Worm (Caenorhabditis elegans) whole organism, L1 larva: Measurements from ENCODE around the gene F07C6.4.

Source experiments
- C16A3.4 ChIP-seq: fragments of 150-350 bp; optimal IDR thresholded peaks from 2 replicates; lab custom pipeline; 2014; ENCODE audit warnings: missing biosample characterization, missing genetic modification characterization
- Y116A8C.19 ChIP-seq: sonication (generic microtip); optimal IDR thresholded peaks from 2 replicates; lab custom pipeline; 2016; ENCODE audit warnings: missing compliant biosample characterization, missing genetic modification characterization, borderline replicate concordance
- alr-1 ChIP-seq: fragments of 200-800 bp; sonication (Bioruptor generic); optimal IDR thresholded peaks from 2 replicates; lab custom pipeline; 2018; ENCODE audit warnings: borderline replicate concordance, mild to moderate bottlenecking, missing genetic modification characterization, missing compliant biosample characterization
- aly-2 ChIP-seq: fragments of 150-350 bp; optimal IDR thresholded peaks from 2 replicates; lab custom pipeline; 2014; ENCODE audit warnings: missing biosample characterization, missing genetic modification characterization
- ama-1 ChIP-seq: fragments of 150-350 bp; optimal IDR thresholded peaks from 2 replicates; lab custom pipeline; 2014
- ceh-63 ChIP-seq: fragments of 200-800 bp; sonication (Bioruptor generic); optimal IDR thresholded peaks from 2 replicates; lab custom pipeline; 2018; ENCODE audit warnings: mild to moderate bottlenecking, missing genetic modification characterization, missing compliant biosample characterization
- ceh-8 ChIP-seq: fragments of 200-800 bp; sonication (Bioruptor generic); optimal IDR thresholded peaks from 2 replicates; lab custom pipeline; 2018; ENCODE audit warnings: mild to moderate bottlenecking, missing genetic modification characterization, moderate library complexity, missing compliant biosample characterization
- dsc-1 ChIP-seq: sonication (generic microtip); optimal IDR thresholded peaks from 2 replicates; lab custom pipeline; 2016; ENCODE audit warnings: mild to moderate bottlenecking, missing genetic modification characterization, missing compliant biosample characterization
- efl-1 ChIP-seq, 4 experiments: fragments of 150-350 bp; optimal IDR thresholded peaks in 3 of 4; peaks in 1 of 4; 1 replicate in 1 of 4; 2 replicates in 3 of 4; lab custom pipeline; 2014; ENCODE audit warnings: missing biosample characterization in 2 of 4, missing genetic modification characterization in 2 of 4, missing genetic modification reagents in 2 of 4
- efl-3 ChIP-seq: fragments of 200-800 bp; sonication (Bioruptor generic); optimal IDR thresholded peaks from 2 replicates; lab custom pipeline; 2018; ENCODE audit warnings: mild to moderate bottlenecking, missing genetic modification characterization, missing compliant biosample characterization
- elt-2 ChIP-seq: sonication (generic microtip); optimal IDR thresholded peaks from 2 replicates; lab custom pipeline; 2016; ENCODE audit warnings: missing genetic modification characterization, mild to moderate bottlenecking, inconsistent platforms, missing compliant biosample characterization, missing genetic modification reagents
- elt-3 ChIP-seq, 6 experiments: fragments of 150-350 bp in 1 of 6; sonication (generic microtip); optimal IDR thresholded peaks; 2 replicates each; lab custom pipeline; 2017 to 2018; ENCODE audit warnings: missing biosample characterization in 6 of 6, missing genetic modification characterization in 6 of 6, inconsistent platforms in 1 of 6
- fkh-8 ChIP-seq: sonication (generic microtip); optimal IDR thresholded peaks from 2 replicates; lab custom pipeline; 2016; ENCODE audit warnings: mild to moderate bottlenecking, missing genetic modification characterization, missing compliant biosample characterization
- fos-1 ChIP-seq: fragments of 150-350 bp; optimal IDR thresholded peaks from 2 replicates; lab custom pipeline; 2014; ENCODE audit warnings: missing biosample characterization, missing genetic modification characterization
- isw-1 ChIP-seq: fragments of 200-800 bp; sonication (Bioruptor generic); IDR thresholded peaks from 2 replicates; pipeline ENCODE4 v1.3.6; 2022; ENCODE audit warnings: missing genetic modification characterization, missing compliant biosample characterization
- jun-1 ChIP-seq: fragments of 150-350 bp; optimal IDR thresholded peaks from 2 replicates; lab custom pipeline; 2014; ENCODE audit warnings: missing biosample characterization, missing genetic modification reagents, missing genetic modification characterization
- lin-13 ChIP-seq: fragments of 150-350 bp; optimal IDR thresholded peaks from 2 replicates; lab custom pipeline; 2014; ENCODE audit warnings: missing biosample characterization, missing genetic modification reagents, missing genetic modification characterization
- lin-14 ChIP-seq: fragments of 200-800 bp; sonication (Bioruptor generic); optimal IDR thresholded peaks from 2 replicates; lab custom pipeline; 2018; ENCODE audit warnings: mild to moderate bottlenecking, missing genetic modification characterization, moderate library complexity, missing compliant biosample characterization
- lin-35 ChIP-seq, 2 experiments: fragments of 150-350 bp; optimal IDR thresholded peaks; 2 replicates each; lab custom pipeline; 2014; ENCODE audit warnings: missing biosample characterization in 2 of 2, missing genetic modification characterization in 2 of 2, missing genetic modification reagents in 2 of 2
- lsy-2 ChIP-seq, 2 experiments: fragments of 150-350 bp; optimal IDR thresholded peaks; 2 replicates each; lab custom pipeline; 2014; ENCODE audit warnings: missing biosample characterization in 2 of 2, missing genetic modification characterization in 2 of 2
- mdl-1 ChIP-seq, 2 experiments: fragments of 150-350 bp; optimal IDR thresholded peaks; 2 replicates each; lab custom pipeline; 2014 to 2017; ENCODE audit warnings: missing biosample characterization in 2 of 2, missing genetic modification characterization in 2 of 2, inconsistent platforms in 1 of 2
- nhr-11 ChIP-seq: fragments of 150-350 bp; optimal IDR thresholded peaks from 2 replicates; lab custom pipeline; 2014; ENCODE audit warnings: missing biosample characterization, missing genetic modification characterization
- nhr-19 ChIP-seq: fragments of 200-800 bp; sonication (Bioruptor generic); conservative IDR thresholded peaks from 2 replicates; pipeline ENCODE4 v1.3.6; 2022; ENCODE audit warnings: missing genetic modification characterization, missing compliant biosample characterization
- nhr-20 ChIP-seq: sonication (generic microtip); optimal IDR thresholded peaks from 2 replicates; lab custom pipeline; 2016; ENCODE audit warnings: mild to moderate bottlenecking, missing genetic modification characterization, missing compliant biosample characterization
- nhr-28 ChIP-seq: fragments of 150-350 bp; optimal IDR thresholded peaks from 2 replicates; lab custom pipeline; 2014; ENCODE audit warnings: missing biosample characterization, missing genetic modification characterization
- nhr-71 ChIP-seq: sonication (generic microtip); optimal IDR thresholded peaks from 2 replicates; lab custom pipeline; 2016; ENCODE audit warnings: mild to moderate bottlenecking, missing genetic modification characterization, moderate library complexity, missing compliant biosample characterization
- nhr-76 ChIP-seq: sonication (generic microtip); optimal IDR thresholded peaks from 2 replicates; lab custom pipeline; 2017; ENCODE audit warnings: missing biosample characterization, missing genetic modification characterization
- nhr-77 ChIP-seq: fragments of 150-350 bp; optimal IDR thresholded peaks from 2 replicates; lab custom pipeline; 2014; ENCODE audit warnings: missing biosample characterization, missing genetic modification characterization
- nhr-90 ChIP-seq: sonication (generic microtip); optimal IDR thresholded peaks from 2 replicates; lab custom pipeline; 2016; ENCODE audit warnings: mild to moderate bottlenecking, missing genetic modification characterization, missing compliant biosample characterization; ENCODE audit not compliant: poor library complexity
- pax-3 ChIP-seq: fragments of 200-800 bp; sonication (Bioruptor generic); optimal IDR thresholded peaks from 2 replicates; lab custom pipeline; 2018; ENCODE audit warnings: mild to moderate bottlenecking, missing genetic modification characterization, moderate library complexity, missing compliant biosample characterization
- snu-23 ChIP-seq: sonication (generic microtip); optimal IDR thresholded peaks from 2 replicates; lab custom pipeline; 2016; ENCODE audit warnings: missing genetic modification characterization, missing compliant biosample characterization
- swsn-7 ChIP-seq: sonication (generic microtip); optimal IDR thresholded peaks from 2 replicates; lab custom pipeline; 2016; ENCODE audit warnings: missing genetic modification characterization, missing compliant biosample characterization
- tbx-2 ChIP-seq: sonication (generic microtip); optimal IDR thresholded peaks from 2 replicates; lab custom pipeline; 2016; ENCODE audit warnings: missing genetic modification characterization, missing compliant biosample characterization
- unc-130 ChIP-seq: fragments of 150-350 bp; optimal IDR thresholded peaks from 2 replicates; lab custom pipeline; 2017; ENCODE audit warnings: missing biosample characterization, missing genetic modification characterization, inconsistent platforms
- unc-86 ChIP-seq: sonication (generic microtip); optimal IDR thresholded peaks from 2 replicates; lab custom pipeline; 2016; ENCODE audit warnings: missing genetic modification characterization, missing compliant biosample characterization
- unc-98 ChIP-seq: fragments of 200-800 bp; sonication (Bioruptor generic); IDR thresholded peaks from 2 replicates; pipeline ENCODE4 v1.3.6; 2022; ENCODE audit warnings: missing genetic modification characterization, missing compliant biosample characterization
- vab-15 ChIP-seq: sonication (generic microtip); optimal IDR thresholded peaks from 2 replicates; lab custom pipeline; 2017; ENCODE audit warnings: missing genotype, mild to moderate bottlenecking, missing genetic modification characterization, missing compliant biosample characterization
- zag-1 ChIP-seq: fragments of 150-350 bp; optimal IDR thresholded peaks from 2 replicates; lab custom pipeline; 2014; ENCODE audit warnings: missing biosample characterization, missing genetic modification characterization
- zip-4 ChIP-seq: fragments of 200-800 bp; sonication (Bioruptor generic); optimal IDR thresholded peaks from 2 replicates; lab custom pipeline; 2018; ENCODE audit warnings: mild to moderate bottlenecking, missing genetic modification characterization, moderate library complexity, missing compliant biosample characterization

Gene F07C6.4

DNA sequence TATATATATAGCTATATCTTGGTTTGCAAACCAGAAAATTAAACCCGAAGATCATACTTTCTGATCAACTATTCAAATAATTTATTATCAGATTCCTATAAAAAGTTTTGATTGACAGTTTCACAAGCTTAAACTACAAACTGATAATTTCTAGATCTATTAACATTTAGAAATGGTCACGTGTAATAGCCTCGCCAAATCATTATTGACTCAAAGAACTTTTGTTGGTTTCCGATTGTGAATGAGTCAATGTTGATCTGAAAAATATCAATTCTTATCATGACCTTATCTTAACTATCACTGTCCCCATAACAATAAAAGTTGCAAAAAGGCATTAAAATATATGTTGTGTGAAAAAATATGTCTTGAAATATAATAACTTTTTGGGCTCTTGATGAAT, 36.4 kb downstream of the F07C6.4 start:
- TF ChIP-seq nhr-90 = peak; percentile 8
- no peak for TF ChIP-seq dsc-1 (tag; lab: Kevin White, UChicago)
- peak; percentile 33 for TF ChIP-seq nhr-20 (tag; lab: Kevin White, UChicago)
- TF ChIP-seq jun-1 (tag; lab: Kevin White, UChicago) = peak; percentile 36
- peak in 1 of 2 experiments; percentile 29 for TF ChIP-seq lin-35 (GFP tag; optimal IDR thresholded peaks at IDR 0.05; lab: Kevin White, UChicago)
- peak; percentile 8 for TF ChIP-seq lin-14 (GFP tag; lab: Kevin White, UChicago)
- TF ChIP-seq unc-130 (tag; lab: Kevin White, UChicago) = no peak
- peak; percentile 98 for TF ChIP-seq elt-2 (tag; lab: Kevin White, UChicago)
- peak; percentile 8 for TF ChIP-seq pax-3 (tag; lab: Kevin White, UChicago)
- no peak for TF ChIP-seq mdl-1 (tag; optimal IDR thresholded peaks at IDR 0.05; lab: Kevin White, UChicago)
- TF ChIP-seq nhr-71 (tag; lab: Kevin White, UChicago) = peak; percentile 17
- TF ChIP-seq, all 84 proteins: peak for 8

DNA sequence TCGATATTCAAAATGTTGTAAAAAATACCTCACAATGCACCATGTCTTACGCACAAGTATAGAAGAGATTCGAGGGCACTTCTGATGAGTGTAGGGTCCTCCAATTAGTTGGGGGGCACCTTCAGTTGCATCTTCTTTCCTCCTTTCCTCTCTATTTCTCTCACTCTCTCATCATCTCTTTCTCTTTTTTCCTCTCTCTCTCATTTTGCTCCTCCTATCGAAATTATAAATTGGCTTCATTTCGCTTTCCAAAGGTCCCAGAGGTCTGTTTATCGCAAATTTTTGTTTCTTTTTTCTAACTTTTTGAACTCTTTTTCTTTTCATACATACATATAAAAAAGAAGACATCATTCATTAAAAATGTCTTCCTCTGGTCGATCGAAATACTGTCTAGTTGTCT, 37.2 kb downstream of the F07C6.4 start:
- TF ChIP-seq lin-14 (GFP tag; lab: Kevin White, UChicago) = peak; percentile 69
- TF ChIP-seq C16A3.4 = no peak
- no peak for TF ChIP-seq unc-86 (tag; lab: Kevin White, UChicago)
- no peak for TF ChIP-seq ceh-8 (GFP tag; lab: Kevin White, UChicago)
- peak; percentile 18 for TF ChIP-seq swsn-7 (tag; lab: Kevin White, UChicago)
- no peak for TF ChIP-seq efl-1 (optimal IDR thresholded peaks at IDR 0.05; lab: Kevin White, UChicago)
- peak in 1 of 2 experiments; percentile 75 for TF ChIP-seq efl-1 (GFP tag; optimal IDR thresholded peaks at IDR 0.05 in 1 of 2; lab: Kevin White, UChicago)
- peak; percentile 1 for TF ChIP-seq nhr-11 (tag; lab: Kevin White, UChicago)
- no peak for TF ChIP-seq nhr-77 (tag; lab: Kevin White, UChicago)
- no peak for TF ChIP-seq zag-1
- no peak for TF ChIP-seq efl-3 (GFP tag; lab: Kevin White, UChicago)
- TF ChIP-seq lsy-2 (tag; optimal IDR thresholded peaks at IDR 0.05; lab: Kevin White, UChicago) = peak in 1 of 2 experiments; percentile 24
- no peak for TF ChIP-seq fkh-8 (tag; lab: Kevin White, UChicago)
- no peak for TF ChIP-seq nhr-90
- no peak for TF ChIP-seq mdl-1 (tag; optimal IDR thresholded peaks at IDR 0.05; lab: Kevin White, UChicago)
- TF ChIP-seq zip-4 (GFP tag; lab: Kevin White, UChicago) = no peak
- TF ChIP-seq Y116A8C.19 (tag; lab: Kevin White, UChicago) = no peak
- peak; percentile 3 for TF ChIP-seq nhr-20 (tag; lab: Kevin White, UChicago)
- peak; percentile 8 for TF ChIP-seq vab-15 (tag; lab: Kevin White, UChicago)
- no peak for TF ChIP-seq alr-1 (tag; lab: Kevin White, UChicago)
- TF ChIP-seq elt-3 (tag; optimal IDR thresholded peaks at IDR 0.05; lab: Kevin White, UChicago) = no peak
- TF ChIP-seq lin-35 (GFP tag; optimal IDR thresholded peaks at IDR 0.05; lab: Kevin White, UChicago) = no peak
- TF ChIP-seq unc-98 = no peak
- no peak for TF ChIP-seq lin-13
- peak; percentile 42 for TF ChIP-seq nhr-71 (tag; lab: Kevin White, UChicago)
- peak; percentile 2 for TF ChIP-seq snu-23 (GFP tag; lab: Kevin White, UChicago)
- no peak for TF ChIP-seq ama-1 (lab: Kevin White, UChicago)
- TF ChIP-seq isw-1 (GFP tag; lab: Robert Waterston, UW) = no peak
- TF ChIP-seq nhr-19 = no peak
- TF ChIP-seq fos-1 (tag; lab: Kevin White, UChicago) = no peak
- TF ChIP-seq nhr-76 (tag; lab: Kevin White, UChicago) = no peak
- TF ChIP-seq tbx-2 (tag; lab: Kevin White, UChicago) = peak; percentile 25
- TF ChIP-seq ceh-63 (GFP tag; lab: Kevin White, UChicago) = peak; percentile 53
- TF ChIP-seq nhr-28 (tag; lab: Kevin White, UChicago) = no peak
- no peak for TF ChIP-seq aly-2 (tag; lab: Kevin White, UChicago)
